Worm (Caenorhabditis elegans) whole organism, L2 larva: ENCODE data around the gene Y22D7AL.6.

ENCODE experiments used
- F13H6.1 ChIP-seq: sonication (generic microtip); optimal IDR thresholded peaks from 2 replicates; lab custom pipeline; 2016; ENCODE audit warnings: missing genetic modification characterization, missing compliant biosample characterization
- ZK546.5 ChIP-seq: sonication (generic microtip); optimal IDR thresholded peaks from 2 replicates; lab custom pipeline; 2017; ENCODE audit warnings: missing biosample characterization, missing genetic modification characterization
- ama-1 ChIP-seq: fragments of 150-350 bp; optimal IDR thresholded peaks from 2 replicates; lab custom pipeline; 2018; ENCODE audit warnings: inconsistent platforms
- ceh-16 ChIP-seq: fragments of 150-350 bp; optimal IDR thresholded peaks from 2 replicates; lab custom pipeline; 2014; ENCODE audit warnings: missing biosample characterization, missing genetic modification characterization
- nhr-11 ChIP-seq: fragments of 150-350 bp; optimal IDR thresholded peaks from 2 replicates; lab custom pipeline; 2014; ENCODE audit warnings: missing biosample characterization, missing genetic modification characterization
- snpc-4 ChIP-seq: fragments of 150-350 bp; optimal IDR thresholded peaks from 2 replicates; lab custom pipeline; 2014; ENCODE audit warnings: missing biosample characterization, missing genetic modification characterization
- unc-55 ChIP-seq: fragments of 150-350 bp; sonication (generic microtip); optimal IDR thresholded peaks from 3 replicates; lab custom pipeline; 2014; ENCODE audit warnings: missing biosample characterization, missing genetic modification reagents, missing genetic modification characterization
- ztf-11 ChIP-seq: sonication (generic microtip); optimal IDR thresholded peaks from 2 replicates; lab custom pipeline; 2017; ENCODE audit warnings: missing biosample characterization, missing genetic modification characterization

DNA sequence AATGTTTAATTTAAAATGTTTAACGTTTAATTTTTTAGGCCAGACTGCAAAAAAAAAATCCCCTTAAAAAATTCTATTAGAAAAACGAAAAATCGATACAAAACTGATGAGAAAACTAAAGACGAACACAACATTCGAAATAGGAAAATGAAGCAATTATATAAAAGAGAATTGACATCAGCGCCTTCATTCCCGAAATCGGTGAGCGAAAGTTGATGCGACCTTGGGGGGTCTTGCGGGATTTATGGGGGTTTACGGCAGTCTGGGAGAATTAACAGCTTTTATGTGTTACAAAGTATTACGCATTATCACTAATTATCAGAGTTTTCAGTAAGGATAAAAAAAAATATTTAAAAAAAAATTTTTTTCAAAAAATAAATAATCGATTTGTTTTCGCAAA lies 9.7 kb downstream of the Y22D7AL.6 start:
- TF ChIP-seq snpc-4 (tag; lab: Kevin White, UChicago) (no peak), ama-1 (no peak), unc-55 (GFP tag; lab: Kevin White, UChicago) (no peak), nhr-11 (tag; lab: Kevin White, UChicago) (no peak), F13H6.1 (tag; lab: Kevin White, UChicago) (no peak), ztf-11 (tag; lab: Kevin White, UChicago) (no peak), ZK546.5 (tag; lab: Kevin White, UChicago) (no peak), ceh-16 (tag; lab: Kevin White, UChicago) (no peak)
